Worm (Caenorhabditis elegans): ENCODE data around the gene C26E1.2.

The C26E1.2 gene

ce11 chrV:13304663-13305188 lies at the start of gene C26E1.2:
C26E1.2 (plus strand) TSS chrV:13305138.
- TF ChIP-seq nhr-80 (tag; optimal IDR thresholded peaks at IDR 0.05) (peak; percentile 73), ccch-3 (GFP tag; optimal IDR thresholded peaks at IDR 0.05) (no peak), tbp1 (GFP tag; optimal IDR thresholded peaks at IDR 0.05) (no peak), sptf-2 (GFP tag; optimal IDR thresholded peaks at IDR 0.05) (no peak), cebp-1 (GFP tag; IDR thresholded peaks at IDR 0.05) (no peak), cebp-1 (tag; optimal IDR thresholded peaks at IDR 0.05) (peak; percentile 15), egl-44 (GFP tag; IDR thresholded peaks at IDR 0.05) (no peak)

ce11 chrV:13258909-13259361 lies 46.0 kb upstream of the C26E1.2 start, which contains the start of gene C34D1.4:
C34D1.4 (minus strand) TSS chrV:13259311.
- no peak for TF ChIP-seq pbrm-1 (GFP tag; IDR thresholded peaks at IDR 0.05)
- no peak for TF ChIP-seq hmg-20 (GFP tag; IDR thresholded peaks at IDR 0.05)
- no peak for TF ChIP-seq sdz-38 (tag; optimal IDR thresholded peaks at IDR 0.05)
- no peak for TF ChIP-seq B0261.1 (tag; optimal IDR thresholded peaks at IDR 0.05)
- no peak for TF ChIP-seq K12H6.12 (tag; optimal IDR thresholded peaks at IDR 0.05)
- no peak for TF ChIP-seq nhr-80 (tag; optimal IDR thresholded peaks at IDR 0.05)
- no peak for TF ChIP-seq let-607 (tag; optimal IDR thresholded peaks at IDR 0.05)
- no peak for TF ChIP-seq aptf-2 (GFP tag; conservative IDR thresholded peaks at IDR 0.05)
- TF ChIP-seq cebp-2 (GFP tag; IDR thresholded peaks at IDR 0.05), result no peak
- TF ChIP-seq F22D6.2 (tag; optimal IDR thresholded peaks at IDR 0.05), result no peak
- no peak for TF ChIP-seq F10E7.11 (tag; optimal IDR thresholded peaks at IDR 0.05)

ce11 chrV:13259527-13259926 lies 45.4 kb upstream of the C26E1.2 start:
- TF ChIP-seq mcd-1 (GFP tag; IDR thresholded peaks at IDR 0.05) (no peak), lin-26 (GFP tag; IDR thresholded peaks at IDR 0.05) (0 out of 2 replicates have a peak, but pooled peaks have one; percentile 19), sdz-38 (tag; optimal IDR thresholded peaks at IDR 0.05) (no peak), ztf-28 (GFP tag; IDR thresholded peaks at IDR 0.05) (no peak), ceh-100 (GFP tag; IDR thresholded peaks at IDR 0.05) (no peak), ceh-27 (GFP tag; optimal IDR thresholded peaks at IDR 0.05) (peak; percentile 17), madf-6 (GFP tag; IDR thresholded peaks at IDR 0.05) (no peak), lin-35 (GFP tag; optimal IDR thresholded peaks at IDR 0.05) (peak in 1 of 3 experiments; percentile 6)

- TF ChIP-seq nhr-80 (tag; optimal IDR thresholded peaks at IDR 0.05) (peak; percentile 90), hlh-26 (GFP tag; conservative IDR thresholded peaks at IDR 0.05) (no peak), cebp-1 (GFP tag; IDR thresholded peaks at IDR 0.05) (peak; percentile 66; the same call in 1 of the 2 replicates), cebp-1 (tag; optimal IDR thresholded peaks at IDR 0.05) (peak; percentile 83), hlh-12 (tag; optimal IDR thresholded peaks at IDR 0.05) (no peak), ztf-22 (GFP tag; optimal IDR thresholded peaks at IDR 0.05) (peak; percentile 51), tlf-1 (GFP tag; optimal IDR thresholded peaks at IDR 0.05) (peak; percentile 10), unc-62 (GFP tag; optimal IDR thresholded peaks at IDR 0.05) (peak; percentile 54), dox-1 (GFP tag; IDR thresholded peaks at IDR 0.05) (peak; percentile 49; the same call in 1 of the 2 replicates)
Observed at ce11 chrV:13262781-13263318, 42.1 kb upstream of the C26E1.2 start.

- TF ChIP-seq attf-6 (GFP tag; IDR thresholded peaks at IDR 0.05) (no peak), hlh-12 (tag; optimal IDR thresholded peaks at IDR 0.05) (no peak), madf-3 (GFP tag; IDR thresholded peaks at IDR 0.05) (no peak), ceh-40 (GFP tag; IDR thresholded peaks at IDR 0.05) (no peak), B0019.2 (GFP tag; conservative IDR thresholded peaks at IDR 0.05) (no peak), ama-1 (optimal IDR thresholded peaks at IDR 0.05) (no peak), ama-1 (GFP tag; optimal IDR thresholded peaks at IDR 0.05) (no peak), ztf-26 (tag; optimal IDR thresholded peaks at IDR 0.05) (no peak), him-1 (tag; optimal IDR thresholded peaks at IDR 0.05) (no peak), ceh-91 (GFP tag; IDR thresholded peaks at IDR 0.05) (no peak), ccch-3 (GFP tag; optimal IDR thresholded peaks at IDR 0.05) (no peak), lin-54 (GFP tag; optimal IDR thresholded peaks at IDR 0.05) (no peak), athp-1 (tag; optimal IDR thresholded peaks at IDR 0.05) (no peak), nhr-80 (tag; optimal IDR thresholded peaks at IDR 0.05) (no peak), Y56A3A.18 (GFP tag; IDR thresholded peaks at IDR 0.05) (no peak), C17E4.6 (GFP tag; IDR thresholded peaks at IDR 0.05) (no peak), sdz-38 (tag; optimal IDR thresholded peaks at IDR 0.05) (no peak)
Observed at ce11 chrV:13264245-13264644, 40.7 kb upstream of the C26E1.2 start, which contains the start of gene zip-5. zip-5 (plus strand) TSS chrV:13264545.
